Worm (Caenorhabditis elegans): ENCODE results near the gene lem-2.

lem-2 gene

ce11 chrII:14053141-14053540 is 10.1 kb upstream of the lem-2 start:
- TF ChIP-seq elt-1 (tag; optimal IDR thresholded peaks at IDR 0.05) (no peak), elt-2 (tag; optimal IDR thresholded peaks at IDR 0.05) (peak; percentile 60), tbx-2 (tag; optimal IDR thresholded peaks at IDR 0.05) (no peak), pqm-1 (tag; optimal IDR thresholded peaks at IDR 0.05) (no peak), eor-1 (tag; optimal IDR thresholded peaks at IDR 0.05) (no peak)

ce11 chrII:14055717-14056116 is 7.5 kb upstream of the lem-2 start:
- TF ChIP-seq zag-1 (tag; optimal IDR thresholded peaks at IDR 0.05) (no peak), pqm-1 (tag; optimal IDR thresholded peaks at IDR 0.05) (peak; percentile 48), elt-2 (tag; optimal IDR thresholded peaks at IDR 0.05) (peak; percentile 74)

DNA sequence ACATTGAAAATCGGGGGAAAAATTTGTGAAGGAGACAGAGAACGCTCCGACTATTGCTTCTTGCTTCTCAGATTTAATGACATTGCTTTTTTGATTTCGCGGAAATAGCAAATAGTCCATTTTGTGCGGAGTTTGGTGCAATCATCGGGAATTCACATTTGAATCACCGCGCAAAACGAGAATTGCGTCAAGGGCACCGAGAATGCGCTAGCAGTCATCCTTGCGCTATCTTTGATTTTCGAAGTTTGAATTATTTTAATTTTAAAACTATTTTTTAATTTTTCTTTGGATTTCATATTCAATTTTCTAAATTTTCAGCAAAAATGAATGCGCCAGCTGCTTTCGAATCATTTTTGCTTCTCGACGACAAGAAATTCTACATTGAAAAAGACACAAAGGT is 3.5 kb upstream of the lem-2 start, which contains the start of gene rpb-11:
TSS of gene rpb-11 (plus strand) at position 319 of the 400 bp plus-strand sequence.
- TF ChIP-seq ztf-11 (tag; optimal IDR thresholded peaks at IDR 0.05), result no peak
- no peak for TF ChIP-seq ZK546.5 (tag; optimal IDR thresholded peaks at IDR 0.05)
- peak; percentile 44 for TF ChIP-seq zag-1 (tag; optimal IDR thresholded peaks at IDR 0.05)
- TF ChIP-seq fkh-10 (GFP tag; optimal IDR thresholded peaks at IDR 0.05), result peak; percentile 81
- TF ChIP-seq pha-4 (tag; optimal IDR thresholded peaks at IDR 0.05), result peak; percentile 98
- peak; percentile 58 for TF ChIP-seq hmg-11 (tag; optimal IDR thresholded peaks at IDR 0.05)
- peak; percentile 56 for TF ChIP-seq aly-2 (tag; optimal IDR thresholded peaks at IDR 0.05)
- TF ChIP-seq jun-1 (tag; optimal IDR thresholded peaks at IDR 0.05), result peak; percentile 88
- TF ChIP-seq nhr-77 (tag; optimal IDR thresholded peaks at IDR 0.05), result peak; percentile 95
- peak; percentile 67 for TF ChIP-seq lin-39 (tag; optimal IDR thresholded peaks at IDR 0.05)
- no peak for TF ChIP-seq nhr-12 (tag; optimal IDR thresholded peaks at IDR 0.05)
- peak; percentile 92 for TF ChIP-seq snpc-4 (tag; optimal IDR thresholded peaks at IDR 0.05)
- TF ChIP-seq elt-1 (tag; optimal IDR thresholded peaks at IDR 0.05), result peak; percentile 66
- peak; percentile 91 for TF ChIP-seq tbx-2 (tag; optimal IDR thresholded peaks at IDR 0.05)
- no peak for TF ChIP-seq eor-1 (tag; optimal IDR thresholded peaks at IDR 0.05)
- peak; percentile 26 for TF ChIP-seq unc-62 (GFP tag; optimal IDR thresholded peaks at IDR 0.05)
- peak; percentile 93 for TF ChIP-seq nfya-1 (tag; optimal IDR thresholded peaks at IDR 0.05; ENCODE audit: insufficient read depth)
- TF ChIP-seq lsy-12 (tag; optimal IDR thresholded peaks at IDR 0.05), result peak; percentile 83
- no peak for TF ChIP-seq nhr-76 (tag; optimal IDR thresholded peaks at IDR 0.05)
- TF ChIP-seq R02D3.7 (tag; optimal IDR thresholded peaks at IDR 0.05), result peak; percentile 85
- TF ChIP-seq skn-1 (tag; optimal IDR thresholded peaks at IDR 0.05), result peak; percentile 85
- TF ChIP-seq ceh-28 (tag; optimal IDR thresholded peaks at IDR 0.05), result peak; percentile 81
- peak; percentile 80 for TF ChIP-seq ceh-82 (tag; optimal IDR thresholded peaks at IDR 0.05)
- peak; percentile 56 for TF ChIP-seq pqm-1 (tag; optimal IDR thresholded peaks at IDR 0.05)
- TF ChIP-seq nhr-67 (tag; optimal IDR thresholded peaks at IDR 0.05), result no peak
- TF ChIP-seq nhr-43 (tag; optimal IDR thresholded peaks at IDR 0.05; ENCODE audit: poor library complexity, severe bottlenecking), result peak; percentile 90
- peak; percentile 84 for TF ChIP-seq nhr-25 (tag; optimal IDR thresholded peaks at IDR 0.05)
- peak; percentile 94 for TF ChIP-seq lin-15B (tag; optimal IDR thresholded peaks at IDR 0.05)
- peak; percentile 72 for TF ChIP-seq elt-2 (tag; optimal IDR thresholded peaks at IDR 0.05)
- peak; percentile 97 for TF ChIP-seq nhr-23 (tag; optimal IDR thresholded peaks at IDR 0.05)
- TF ChIP-seq egl-5 (tag; optimal IDR thresholded peaks at IDR 0.05), result no peak

ce11 chrII:14060439-14060838 is 2.8 kb upstream of the lem-2 start, which contains the start of gene W01G7.4:
Gene W01G7.4, plus strand, starts transcription at chrII:14060739.
- no peak for TF ChIP-seq ztf-11 (tag; optimal IDR thresholded peaks at IDR 0.05)
- no peak for TF ChIP-seq ceh-9 (tag; optimal IDR thresholded peaks at IDR 0.05)
- TF ChIP-seq aly-2 (tag; optimal IDR thresholded peaks at IDR 0.05), result no peak
- TF ChIP-seq lin-39 (tag; optimal IDR thresholded peaks at IDR 0.05), result no peak
- TF ChIP-seq nhr-237 (tag; optimal IDR thresholded peaks at IDR 0.05), result no peak
- no peak for TF ChIP-seq nhr-12 (tag; optimal IDR thresholded peaks at IDR 0.05)
- no peak for TF ChIP-seq ama-1 (optimal IDR thresholded peaks at IDR 0.05)
- TF ChIP-seq nhr-43 (tag; optimal IDR thresholded peaks at IDR 0.05; ENCODE audit: poor library complexity, severe bottlenecking), result no peak

DNA sequence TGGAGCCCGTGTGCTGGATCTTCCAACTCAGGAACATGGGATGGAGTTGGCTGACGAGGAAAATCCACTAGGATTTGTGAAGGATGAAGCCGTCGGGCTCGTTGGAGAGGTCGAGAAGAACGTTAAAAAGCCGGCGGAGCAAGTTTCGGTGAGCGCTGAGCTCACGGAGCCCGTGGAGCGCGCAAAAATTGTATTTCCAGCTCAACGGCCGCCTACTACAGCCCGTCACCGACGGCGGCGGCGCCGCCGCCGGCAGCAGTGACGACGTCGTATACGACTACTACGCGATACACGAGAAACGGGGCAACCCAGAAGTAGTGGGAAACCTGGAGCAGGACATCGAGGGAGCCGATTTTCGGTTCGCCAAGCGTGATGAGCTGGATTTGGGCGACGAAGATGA is 2.4 kb upstream of the lem-2 start:
- TF ChIP-seq nfya-1 (tag; optimal IDR thresholded peaks at IDR 0.05; ENCODE audit: insufficient read depth), result no peak
- TF ChIP-seq pha-4 (tag; optimal IDR thresholded peaks at IDR 0.05), result no peak
- no peak for TF ChIP-seq mml-1 (tag; optimal IDR thresholded peaks at IDR 0.05)
- no peak for TF ChIP-seq eor-1 (tag; optimal IDR thresholded peaks at IDR 0.05)
- TF ChIP-seq nhr-77 (tag; optimal IDR thresholded peaks at IDR 0.05), result no peak
- no peak for TF ChIP-seq skn-1 (tag; optimal IDR thresholded peaks at IDR 0.05)
- TF ChIP-seq lin-15B (tag; optimal IDR thresholded peaks at IDR 0.05), result no peak
